Fruit fly (Drosophila melanogaster): Measurements from ENCODE around the gene tzn.

Gene tzn

dm6 chr3L:20800208-20800607, 1.8 kb downstream of the tzn start, which contains the start of gene Spc105R:
Gene Spc105R (plus strand): TSS chr3L:20800410.
- no peak for TF ChIP-seq grau (tag; optimal IDR thresholded peaks at IDR 0.05)
- no peak for TF ChIP-seq tll (GFP tag; optimal IDR thresholded peaks at IDR 0.05)
- no peak for TF ChIP-seq Ada2b (GFP tag; IDR thresholded peaks at IDR 0.05)
- TF ChIP-seq ssp (GFP tag; IDR thresholded peaks at IDR 0.05) = no peak
- peak; percentile 39 for TF ChIP-seq Scr (GFP tag; IDR thresholded peaks at IDR 0.05; ENCODE audit: partially characterized antibody)
- peak; percentile 56; the same call in 1 of the 2 replicates for TF ChIP-seq CG13287 (GFP tag; IDR thresholded peaks at IDR 0.05; ENCODE audit: partially characterized antibody)
- TF ChIP-seq Sry-δ (GFP tag; optimal IDR thresholded peaks at IDR 0.05) = peak; percentile 62
- no peak for TF ChIP-seq CG18262 (tag; optimal IDR thresholded peaks at IDR 0.05)
- TF ChIP-seq Dll (GFP tag; IDR thresholded peaks at IDR 0.05; ENCODE audit: partially characterized antibody) = peak; percentile 53; the same call in 2 of the 4 replicates
- no peak for TF ChIP-seq nerfin-2 (GFP tag; IDR thresholded peaks at IDR 0.05; ENCODE audit: partially characterized antibody)
- no peak for TF ChIP-seq Dref (GFP tag; IDR thresholded peaks at IDR 0.05)
- peak; percentile 90 for TF ChIP-seq E2f2 (GFP tag; IDR thresholded peaks at IDR 0.05)
- 0 out of 2 replicates have a peak, but pooled peaks have one; percentile 25 for TF ChIP-seq CG3847 (GFP tag; IDR thresholded peaks at IDR 0.05)
- no peak for TF ChIP-seq cas (GFP tag; IDR thresholded peaks at IDR 0.05)
- no peak for TF ChIP-seq az2 (GFP tag; optimal IDR thresholded peaks at IDR 0.05)
- no peak for TF ChIP-seq tio (GFP tag; optimal IDR thresholded peaks at IDR 0.05)
- TF ChIP-seq Opbp (GFP tag; IDR thresholded peaks at IDR 0.05; ENCODE audit: partially characterized antibody) = peak; percentile 57; the same call in 1 of the 3 replicates
- TF ChIP-seq row (GFP tag; IDR thresholded peaks at IDR 0.05) = no peak; the same call in 2 of the 3 replicates
- TF ChIP-seq CkIIα-i1 (GFP tag; IDR thresholded peaks at IDR 0.05) = no peak
- no peak for TF ChIP-seq mirr (GFP tag; optimal IDR thresholded peaks at IDR 0.05)
- no peak for TF ChIP-seq HmgD (GFP tag; optimal IDR thresholded peaks at IDR 0.05)
- TF ChIP-seq pnt (GFP tag; optimal IDR thresholded peaks at IDR 0.05) = no peak
- TF ChIP-seq toy (GFP tag; IDR thresholded peaks at IDR 0.05) = no peak
- TF ChIP-seq CrebB (tag; optimal IDR thresholded peaks at IDR 0.05) = no peak
- peak; percentile 35; the same call in 1 of the 3 replicates for TF ChIP-seq vnd (GFP tag; IDR thresholded peaks at IDR 0.05; ENCODE audit: partially characterized antibody)
- no peak for TF ChIP-seq Nf-YA (GFP tag; IDR thresholded peaks at IDR 0.05)
- TF ChIP-seq CG30403 (GFP tag; optimal IDR thresholded peaks at IDR 0.05) = no peak
- TF ChIP-seq psq (GFP tag; optimal IDR thresholded peaks at IDR 0.05) = no peak
- TF ChIP-seq Blimp-1 (GFP tag; optimal IDR thresholded peaks at IDR 0.05) = no peak
- TF ChIP-seq corto (GFP tag; optimal IDR thresholded peaks at IDR 0.05) = no peak
- no peak for TF ChIP-seq CG13775 (GFP tag; optimal IDR thresholded peaks at IDR 0.05)
- TF ChIP-seq chif (GFP tag; optimal IDR thresholded peaks at IDR 0.05) = no peak
- no peak for TF ChIP-seq HLHmδ (GFP tag; optimal IDR thresholded peaks at IDR 0.05)
- TF ChIP-seq chn (GFP tag; optimal IDR thresholded peaks at IDR 0.05) = no peak
- no peak for TF ChIP-seq B-H1 (GFP tag; IDR thresholded peaks at IDR 0.05)
- no peak for TF ChIP-seq CG32772 (GFP tag; IDR thresholded peaks at IDR 0.05)
- no peak for TF ChIP-seq Aef1 (GFP tag; IDR thresholded peaks at IDR 0.05)
- no peak for TF ChIP-seq CG8924 (tag; optimal IDR thresholded peaks at IDR 0.05)
- no peak for TF ChIP-seq zen2 (GFP tag; IDR thresholded peaks at IDR 0.05; ENCODE audit: partially characterized antibody)
- no peak for TF ChIP-seq dysf (GFP tag; IDR thresholded peaks at IDR 0.05)
- TF ChIP-seq CG6791 (GFP tag; IDR thresholded peaks at IDR 0.05; ENCODE audit: partially characterized antibody) = peak; percentile 43; the same call in 2 of the 3 replicates
- no peak for TF ChIP-seq Xbp1 (GFP tag; optimal IDR thresholded peaks at IDR 0.05)
- no peak for TF ChIP-seq B-H2 (GFP tag; optimal IDR thresholded peaks at IDR 0.05)
- TF ChIP-seq HmgZ (tag; optimal IDR thresholded peaks at IDR 0.05) = peak; percentile 7
- TF ChIP-seq gem (tag; optimal IDR thresholded peaks at IDR 0.05) = no peak
- TF ChIP-seq tgo (GFP tag; IDR thresholded peaks at IDR 0.05) = no peak
- no peak for TF ChIP-seq CG9817 (tag; optimal IDR thresholded peaks at IDR 0.05)
- TF ChIP-seq lola (GFP tag; optimal IDR thresholded peaks at IDR 0.05) = no peak
- TF ChIP-seq kni (GFP tag; optimal IDR thresholded peaks at IDR 0.05) = no peak
- no peak for TF ChIP-seq D (optimal IDR thresholded peaks at IDR 0.05)
- no peak for TF ChIP-seq D (GFP tag; optimal IDR thresholded peaks at IDR 0.05)
